Fruit fly (Drosophila melanogaster): ENCODE measurements around the gene CG31693.

CG31693 gene

dm6 chr2L:22014890-22015289 lies at the start of gene CG31693:
CG31693 (plus strand) TSS chr2L:22015190.
- TF ChIP-seq CG17801 (GFP tag; optimal IDR thresholded peaks at IDR 0.05; ENCODE audit: partially characterized antibody) = no peak

- TF ChIP-seq CG17801 (GFP tag; optimal IDR thresholded peaks at IDR 0.05; ENCODE audit: partially characterized antibody) = no peak
Measured at dm6 chr2L:21970698-21971395, 44.1 kb upstream of the CG31693 start.

- TF ChIP-seq CG17801 (GFP tag; optimal IDR thresholded peaks at IDR 0.05; ENCODE audit: partially characterized antibody) = no peak
Measured at dm6 chr2L:21974895-21975294, 40.1 kb upstream of the CG31693 start.

- no peak for TF ChIP-seq CG17801 (GFP tag; optimal IDR thresholded peaks at IDR 0.05; ENCODE audit: partially characterized antibody)
Measured at dm6 chr2L:21992833-21993232, 22.2 kb upstream of the CG31693 start, which contains the start of gene CG2528. CG2528 (minus strand) TSS chr2L:21992933.

dm6 chr2L:21993377-21993776 lies 21.6 kb upstream of the CG31693 start:
- no peak for TF ChIP-seq CG17801 (GFP tag; optimal IDR thresholded peaks at IDR 0.05; ENCODE audit: partially characterized antibody)

- no peak for TF ChIP-seq CG17801 (GFP tag; optimal IDR thresholded peaks at IDR 0.05; ENCODE audit: partially characterized antibody)
Measured at dm6 chr2L:22018861-22019270, 3.9 kb downstream of the CG31693 start, which contains the start of gene tio. tio (plus strand) TSS chr2L:22019208.

- TF ChIP-seq CG17801 (GFP tag; optimal IDR thresholded peaks at IDR 0.05; ENCODE audit: partially characterized antibody) = no peak
Measured at dm6 chr2L:22024362-22024761, 9.4 kb downstream of the CG31693 start.

dm6 chr2L:22036877-22037276 lies 21.9 kb downstream of the CG31693 start:
- no peak for TF ChIP-seq CG17801 (GFP tag; optimal IDR thresholded peaks at IDR 0.05; ENCODE audit: partially characterized antibody)

- TF ChIP-seq CG17801 (GFP tag; optimal IDR thresholded peaks at IDR 0.05; ENCODE audit: partially characterized antibody) = no peak
Measured at dm6 chr2L:22037560-22037959, 22.6 kb downstream of the CG31693 start, which contains the start of gene Grl40a. Grl40a (plus strand) TSS chr2L:22037860.

- TF ChIP-seq CG17801 (GFP tag; optimal IDR thresholded peaks at IDR 0.05; ENCODE audit: partially characterized antibody) = no peak
Measured at dm6 chr2L:22043777-22044176, 28.8 kb downstream of the CG31693 start, which contains the start of gene CG31601. CG31601 (minus strand) TSS chr2L:22043877.

- TF ChIP-seq CG17801 (GFP tag; optimal IDR thresholded peaks at IDR 0.05; ENCODE audit: partially characterized antibody) = no peak
Measured at dm6 chr2L:22054202-22054601, 39.2 kb downstream of the CG31693 start, which contains the start of gene CG34173. CG34173 (minus strand) TSS chr2L:22054302.

- no peak for TF ChIP-seq CG17801 (GFP tag; optimal IDR thresholded peaks at IDR 0.05; ENCODE audit: partially characterized antibody)
Measured at dm6 chr2L:22059852-22060251, 44.9 kb downstream of the CG31693 start.

- no peak for TF ChIP-seq CG17801 (GFP tag; optimal IDR thresholded peaks at IDR 0.05; ENCODE audit: partially characterized antibody)
Measured at dm6 chr2L:22065243-22065642, 50.3 kb downstream of the CG31693 start, which contains the start of gene CG42597. CG42597 (minus strand) TSS chr2L:22065343.
